Fruit fly (Drosophila melanogaster) whole organism, embryonic: ENCODE data around the gene Rab9.

Experiments used
- Ada2b ChIP-seq: fragments of 200-800 bp; sonication (Bioruptor generic); IDR thresholded peaks from 2 replicates; pipeline ENCODE4 v1.3.6; 2022; ENCODE audit warnings: missing biosample characterization, missing genetic modification characterization
- Aef1 ChIP-seq: fragments of 200-800 bp; sonication (Bioruptor generic); IDR thresholded peaks from 3 replicates; pipeline ENCODE4 v1.3.6; 2022; ENCODE audit warnings: missing biosample characterization, missing genetic modification characterization
- B-H2 ChIP-seq: fragments of 200-800 bp; sonication (Bioruptor generic); optimal IDR thresholded peaks from 2 replicates; lab custom pipeline; 2018; ENCODE audit warnings: missing biosample characterization, mild to moderate bottlenecking, missing genetic modification characterization
- BEAF-32 ChIP-seq: fragments of 200-800 bp; sonication (Bioruptor generic); optimal IDR thresholded peaks from 3 replicates; lab custom pipeline; 2017; ENCODE audit warnings: missing biosample characterization, missing genetic modification characterization, mild to moderate bottlenecking, moderate library complexity, missing genetic modification reagents
- CG1024 ChIP-seq: fragments of 200-800 bp; sonication (Bioruptor generic); IDR thresholded peaks from 2 replicates; pipeline ENCODE4 v1.3.6; 2022; ENCODE audit warnings: missing biosample characterization, missing genetic modification characterization
- CG10321 ChIP-seq: fragments of 200-800 bp; sonication (Bioruptor generic); IDR thresholded peaks from 2 replicates; pipeline ENCODE4 v1.3.6; 2022; ENCODE audit warnings: missing biosample characterization, missing genetic modification characterization
- CG10543 ChIP-seq: fragments of 200-800 bp; sonication (Bioruptor generic); optimal IDR thresholded peaks from 3 replicates; lab custom pipeline; 2017; ENCODE audit warnings: missing biosample characterization, mild to moderate bottlenecking, missing genetic modification characterization, moderate library complexity
- CG12155 ChIP-seq: fragments of 200-800 bp; sonication (Bioruptor generic); optimal IDR thresholded peaks from 3 replicates; lab custom pipeline; 2016; ENCODE audit warnings: missing biosample characterization, missing genetic modification characterization
- CG14710 ChIP-seq: fragments of 200-800 bp; sonication (Bioruptor generic); optimal IDR thresholded peaks from 3 replicates; lab custom pipeline; 2019; ENCODE audit warnings: missing biosample characterization, mild to moderate bottlenecking, missing genetic modification characterization, moderate library complexity
- CG14860 ChIP-seq: fragments of 200-800 bp; sonication (Bioruptor generic); IDR thresholded peaks from 3 replicates; pipeline ENCODE4 v1.3.6; 2022; ENCODE audit warnings: missing biosample characterization, missing genetic modification characterization; ENCODE audit not compliant: partially characterized antibody
- CG33213 ChIP-seq: fragments of 200-800 bp; sonication (Bioruptor generic); optimal IDR thresholded peaks from 3 replicates; lab custom pipeline; 2016; ENCODE audit warnings: missing biosample characterization, missing genetic modification characterization
- CG3726 ChIP-seq: fragments of 200-800 bp; sonication (Bioruptor generic); IDR thresholded peaks from 3 replicates; pipeline ENCODE4, ENCODE4 v1.3.6; 2022; ENCODE audit warnings: missing biosample characterization, missing genetic modification characterization
- CG3847 ChIP-seq: fragments of 200-800 bp; sonication (Bioruptor generic); IDR thresholded peaks from 2 replicates; pipeline ENCODE4 v1.3.6; 2022; ENCODE audit warnings: missing biosample characterization, missing genetic modification characterization
- CG6654 ChIP-seq: fragments of 200-800 bp; sonication (Bioruptor generic); optimal IDR thresholded peaks from 2 replicates; lab custom pipeline; 2017; ENCODE audit warnings: missing biosample characterization, mild to moderate bottlenecking, missing genetic modification characterization
- CG7556 ChIP-seq: fragments of 200-800 bp; sonication (Bioruptor generic); optimal IDR thresholded peaks from 2 replicates; lab custom pipeline; 2017; ENCODE audit warnings: missing biosample characterization, mild to moderate bottlenecking, missing genetic modification characterization
- CHES-1-like ChIP-seq: fragments of 200-800 bp; sonication (Bioruptor generic); optimal IDR thresholded peaks from 2 replicates; lab custom pipeline; 2016; ENCODE audit warnings: missing biosample characterization, missing genetic modification characterization
- CoRest ChIP-seq: fragments of 200-800 bp; sonication (Bioruptor generic); optimal IDR thresholded peaks from 3 replicates; lab custom pipeline; 2018; ENCODE audit warnings: missing biosample characterization, mild to moderate bottlenecking, missing genetic modification characterization, moderate library complexity
- Dek ChIP-seq: fragments of 200-800 bp; sonication (Bioruptor generic); optimal IDR thresholded peaks from 3 replicates; lab custom pipeline; 2019; ENCODE audit warnings: missing biosample characterization, mild to moderate bottlenecking, missing genetic modification characterization, moderate library complexity
- Eip74EF ChIP-seq, 2 experiments: fragments of 200-800 bp in 1 of 2; fragments of >200 bp in 1 of 2; sonication (Bioruptor generic) in 1 of 2; optimal IDR thresholded peaks; 2 replicates each; lab custom pipeline; 2017 to 2019; ENCODE audit warnings: missing biosample characterization in 2 of 2, missing genetic modification characterization in 2 of 2, mild to moderate bottlenecking in 1 of 2, moderate library complexity in 1 of 2
- Hey ChIP-seq: fragments of 200-800 bp; sonication (Bioruptor generic); optimal IDR thresholded peaks from 3 replicates; lab custom pipeline; 2018; ENCODE audit warnings: missing biosample characterization, mild to moderate bottlenecking, missing genetic modification characterization
- Hr3 ChIP-seq: fragments of 200-800 bp; sonication (Bioruptor generic); optimal IDR thresholded peaks from 3 replicates; lab custom pipeline; 2016; ENCODE audit warnings: missing biosample characterization, missing genetic modification characterization
- Hr39 ChIP-seq: fragments of >200 bp; optimal IDR thresholded peaks from 2 replicates; lab custom pipeline; 2017
- MBD-R2 ChIP-seq: fragments of 200-800 bp; sonication (Bioruptor generic); IDR thresholded peaks from 2 replicates; pipeline ENCODE4 v1.3.6; 2022; ENCODE audit warnings: missing biosample characterization, missing genetic modification characterization
- Max ChIP-seq: fragments of 200-800 bp; sonication (Bioruptor generic); optimal IDR thresholded peaks from 2 replicates; lab custom pipeline; 2016; ENCODE audit warnings: missing biosample characterization, mild to moderate bottlenecking, missing genetic modification characterization
- Nf-YA ChIP-seq: fragments of 200-800 bp; sonication (Bioruptor generic); IDR thresholded peaks from 2 replicates; pipeline ENCODE4 v1.3.6; 2022; ENCODE audit warnings: missing biosample characterization, missing genetic modification characterization
- Poxn ChIP-seq: fragments of 200-800 bp; sonication (Bioruptor generic); IDR thresholded peaks from 2 replicates; pipeline ENCODE4 v1.3.6; 2022; ENCODE audit warnings: missing biosample characterization, missing genetic modification characterization
- Rx ChIP-seq: fragments of 200-800 bp; sonication (Bioruptor generic); IDR thresholded peaks from 2 replicates; pipeline ENCODE4 v1.3.6; 2022; ENCODE audit warnings: missing biosample characterization, missing genetic modification characterization
- Stat92E ChIP-seq, 3 experiments: fragments of >200 bp in 2 of 3; fragments of 200-800 bp in 1 of 3; sonication (Bioruptor generic) in 1 of 3; optimal IDR thresholded peaks; 2 replicates each; lab custom pipeline; 2017 to 2019; ENCODE audit warnings: missing biosample characterization in 3 of 3, missing genetic modification characterization in 3 of 3, mild to moderate bottlenecking in 1 of 3, moderate library complexity in 1 of 3
- ap ChIP-seq: fragments of 200-800 bp; sonication (Bioruptor generic); IDR thresholded peaks from 2 replicates; pipeline ENCODE4 v1.3.6; 2022; ENCODE audit warnings: missing biosample characterization, missing genetic modification characterization
- bbx ChIP-seq: fragments of 200-800 bp; sonication (Bioruptor generic); IDR thresholded peaks from 2 replicates; pipeline ENCODE4 v1.3.6; 2022; ENCODE audit warnings: missing biosample characterization, missing genetic modification characterization; ENCODE audit not compliant: partially characterized antibody
- bcd ChIP-seq: fragments of 200-800 bp; sonication (Bioruptor generic); optimal IDR thresholded peaks from 2 replicates; lab custom pipeline; 2017; ENCODE audit warnings: missing biosample characterization, mild to moderate bottlenecking, missing genetic modification characterization
- bowl ChIP-seq: fragments of 200-800 bp; sonication (Bioruptor generic); IDR thresholded peaks from 2 replicates; pipeline ENCODE4 v1.3.6; 2022; ENCODE audit warnings: missing biosample characterization, missing genetic modification characterization
- cato ChIP-seq: fragments of 200-800 bp; sonication (Bioruptor generic); optimal IDR thresholded peaks from 2 replicates; lab custom pipeline; 2016; ENCODE audit warnings: missing biosample characterization, missing genetic modification characterization, borderline replicate concordance
- chif ChIP-seq, 2 experiments: fragments of 200-800 bp; sonication (Bioruptor generic); optimal IDR thresholded peaks; 3 replicates each; lab custom pipeline; 2016; ENCODE audit warnings: missing biosample characterization in 2 of 2, missing genetic modification characterization in 2 of 2
- chn ChIP-seq: fragments of 200-800 bp; sonication (Bioruptor generic); optimal IDR thresholded peaks from 2 replicates; lab custom pipeline; 2016; ENCODE audit warnings: missing biosample characterization, missing genetic modification characterization
- dmrt99B ChIP-seq: fragments of 200-800 bp; sonication (Bioruptor generic); optimal IDR thresholded peaks from 2 replicates; lab custom pipeline; 2018; ENCODE audit warnings: missing biosample characterization, mild to moderate bottlenecking, missing genetic modification characterization, moderate library complexity
- ewg ChIP-seq: fragments of 200-800 bp; sonication (Bioruptor generic); optimal IDR thresholded peaks from 3 replicates; lab custom pipeline; 2017; ENCODE audit warnings: mild to moderate bottlenecking, missing biosample characterization, missing genetic modification reagents, missing genetic modification characterization
- fru ChIP-seq: fragments of >200 bp; optimal IDR thresholded peaks from 2 replicates; lab custom pipeline; 2017
- gce ChIP-seq: fragments of 200-800 bp; sonication (Bioruptor generic); IDR thresholded peaks from 3 replicates; pipeline ENCODE4 v1.3.6; 2022; ENCODE audit warnings: missing biosample characterization, missing genetic modification characterization
- grau ChIP-seq: fragments of 200-800 bp; optimal IDR thresholded peaks from 3 replicates; lab custom pipeline; 2019; ENCODE audit warnings: missing biosample characterization, mild to moderate bottlenecking, missing genetic modification characterization, moderate library complexity
- grn ChIP-seq: fragments of 200-800 bp; sonication (Bioruptor generic); optimal IDR thresholded peaks from 3 replicates; lab custom pipeline; 2017; ENCODE audit warnings: missing biosample characterization, missing genetic modification characterization
- maf-S ChIP-seq: fragments of 200-800 bp; sonication (Bioruptor generic); optimal IDR thresholded peaks from 2 replicates; lab custom pipeline; 2016; ENCODE audit warnings: missing biosample characterization, missing genetic modification characterization
- mld ChIP-seq: fragments of 200-800 bp; sonication (Bioruptor generic); IDR thresholded peaks from 3 replicates; pipeline ENCODE4 v1.3.6; 2022; ENCODE audit warnings: missing biosample characterization, missing genetic modification characterization; ENCODE audit not compliant: partially characterized antibody
- p53 ChIP-seq: fragments of 200-800 bp; sonication (Bioruptor generic); optimal IDR thresholded peaks from 2 replicates; lab custom pipeline; 2016; ENCODE audit warnings: missing biosample characterization, missing genetic modification characterization
- pros ChIP-seq: fragments of 200-800 bp; sonication (Bioruptor generic); optimal IDR thresholded peaks from 3 replicates; lab custom pipeline; 2019; ENCODE audit warnings: missing biosample characterization, mild to moderate bottlenecking, missing genetic modification characterization, moderate library complexity
- stc ChIP-seq: fragments of 200-800 bp; sonication (Bioruptor generic); IDR thresholded peaks from 2 replicates; pipeline ENCODE4 v1.3.6; 2022; ENCODE audit warnings: missing biosample characterization, missing genetic modification characterization
- trem ChIP-seq: fragments of 200-800 bp; optimal IDR thresholded peaks from 3 replicates; lab custom pipeline; 2019; ENCODE audit warnings: missing biosample characterization, mild to moderate bottlenecking, missing genetic modification characterization, moderate library complexity
- unpg ChIP-seq: fragments of 200-800 bp; sonication (Bioruptor generic); optimal IDR thresholded peaks from 3 replicates; lab custom pipeline; 2018; ENCODE audit warnings: missing biosample characterization, mild to moderate bottlenecking, missing genetic modification characterization, moderate library complexity
- zen2 ChIP-seq: fragments of 200-800 bp; sonication (Bioruptor generic); IDR thresholded peaks from 3 replicates; pipeline ENCODE4 v1.3.6; 2022; ENCODE audit warnings: missing biosample characterization, missing genetic modification characterization; ENCODE audit not compliant: partially characterized antibody
- zf30C ChIP-seq: fragments of 200-800 bp; sonication (Bioruptor generic); optimal IDR thresholded peaks from 3 replicates; lab custom pipeline; 2018; ENCODE audit warnings: missing biosample characterization, mild to moderate bottlenecking, missing genetic modification characterization

Rab9 gene

DNA sequence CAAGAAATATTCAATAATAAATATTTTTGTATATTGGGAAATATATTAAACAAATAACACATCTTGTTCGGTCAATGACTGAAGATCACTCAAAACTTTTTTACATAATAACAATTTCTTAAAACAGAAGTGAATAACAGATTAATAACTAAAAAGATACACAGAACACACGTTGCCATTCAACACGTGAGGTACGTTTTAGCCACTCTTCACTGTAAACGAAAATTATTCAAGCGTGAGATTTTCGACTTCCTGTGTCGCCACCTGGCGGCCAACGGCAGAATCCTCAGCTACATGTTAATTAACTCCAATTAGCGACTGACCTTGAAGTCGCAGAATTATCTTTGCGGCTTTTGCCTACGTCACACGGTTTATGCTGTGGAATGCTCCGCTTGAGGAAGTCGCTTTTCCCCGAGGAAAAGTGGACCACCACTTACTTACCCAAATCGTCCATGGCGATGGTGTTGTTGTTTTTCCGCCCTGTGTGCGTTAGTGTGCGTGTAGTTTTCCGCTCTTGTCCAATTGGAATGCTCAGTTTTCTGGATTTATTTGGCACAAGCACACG, 6.5 kb upstream of the Rab9 start (continued):
- TF ChIP-seq Rx (GFP tag; lab: Robert Waterston, UW) (peak; percentile 55), fru (lab: Kevin White, UChicago) (no peak), B-H2 (GFP tag; lab: Kevin White, UChicago) (no peak), mld (GFP tag; lab: Robert Waterston, UW) (no peak), CoRest (tag; lab: Kevin White, UChicago) (peak; percentile 76), CG6654 (GFP tag; lab: Kevin White, UChicago) (peak; percentile 19), zen2 (GFP tag; lab: Robert Waterston, UW) (no peak), CG3726 (GFP tag; lab: Robert Waterston, UW) (peak; percentile 71; the same call in 1 of the 3 replicates), Hr3 (peak; percentile 55), stc (GFP tag; lab: Robert Waterston, UW) (peak; percentile 52; the same call in 1 of the 2 replicates), Dek (tag; lab: Kevin White, UChicago) (peak; percentile 62), MBD-R2 (GFP tag; lab: Robert Waterston, UW) (peak; percentile 43; the same call in 1 of the 2 replicates), bcd (peak; percentile 70), bowl (GFP tag; lab: Robert Waterston, UW) (no peak), pros (GFP tag; lab: Kevin White, UChicago) (peak; percentile 81), p53 (GFP tag; lab: Kevin White, UChicago) (no peak), Hr39 (lab: Kevin White, UChicago) (no peak), trem (tag; lab: Kevin White, UChicago) (peak; percentile 57), CG3847 (GFP tag; lab: Robert Waterston, UW) (peak; percentile 43), CG10321 (GFP tag; lab: Robert Waterston, UW) (no peak), Ada2b (GFP tag; lab: Robert Waterston, UW) (peak; percentile 74), BEAF-32 (GFP tag; lab: Kevin White, UChicago) (no peak), bbx (GFP tag; lab: Robert Waterston, UW) (no peak), CG10543 (GFP tag; lab: Kevin White, UChicago) (peak; percentile 72), ewg (peak; percentile 10), CG14860 (GFP tag; lab: Robert Waterston, UW) (no peak), Poxn (peak; percentile 16; the same call in 1 of the 2 replicates), CG12155 (GFP tag; lab: Kevin White, UChicago) (peak; percentile 44), grau (tag; lab: Kevin White, UChicago) (peak; percentile 97), maf-S (peak; percentile 32), Hey (tag; lab: Kevin White, UChicago) (no peak), gce (GFP tag; lab: Robert Waterston, UW) (0 out of 3 replicates have a peak, but pooled peaks have one; percentile 30), dmrt99B (tag; lab: Kevin White, UChicago) (peak; percentile 78), CHES-1-like (peak; percentile 29), Nf-YA (GFP tag; lab: Robert Waterston, UW) (peak; percentile 39; the same call in 1 of the 2 replicates), CG7556 (GFP tag; lab: Kevin White, UChicago) (peak; percentile 66), chif (GFP tag; optimal IDR thresholded peaks at IDR 0.05; lab: Kevin White, UChicago) (peak in 1 of 2 experiments; percentile 58), Stat92E (GFP tag; optimal IDR thresholded peaks at IDR 0.05; lab: Kevin White, UChicago) (no peak), CG1024 (no peak), unpg (GFP tag; lab: Kevin White, UChicago) (peak; percentile 78), CG14710 (tag; lab: Kevin White, UChicago) (peak; percentile 49), Max (GFP tag; lab: Kevin White, UChicago) (peak; percentile 56), Aef1 (GFP tag; lab: Robert Waterston, UW) (peak; percentile 66), zf30C (GFP tag; lab: Kevin White, UChicago) (no peak), Eip74EF (GFP tag; optimal IDR thresholded peaks at IDR 0.05; lab: Kevin White, UChicago) (no peak), chn (GFP tag; lab: Kevin White, UChicago) (peak; percentile 37), ap (GFP tag; lab: Robert Waterston, UW) (peak; percentile 46; the same call in 1 of the 2 replicates), grn (GFP tag; lab: Kevin White, UChicago) (peak; percentile 68), cato (GFP tag; lab: Kevin White, UChicago) (peak; percentile 28), CG33213 (GFP tag; lab: Kevin White, UChicago) (peak; percentile 50)
